Fruit fly (Drosophila melanogaster): Measurements from ENCODE around the gene Best4.

The Best4 gene

DNA sequence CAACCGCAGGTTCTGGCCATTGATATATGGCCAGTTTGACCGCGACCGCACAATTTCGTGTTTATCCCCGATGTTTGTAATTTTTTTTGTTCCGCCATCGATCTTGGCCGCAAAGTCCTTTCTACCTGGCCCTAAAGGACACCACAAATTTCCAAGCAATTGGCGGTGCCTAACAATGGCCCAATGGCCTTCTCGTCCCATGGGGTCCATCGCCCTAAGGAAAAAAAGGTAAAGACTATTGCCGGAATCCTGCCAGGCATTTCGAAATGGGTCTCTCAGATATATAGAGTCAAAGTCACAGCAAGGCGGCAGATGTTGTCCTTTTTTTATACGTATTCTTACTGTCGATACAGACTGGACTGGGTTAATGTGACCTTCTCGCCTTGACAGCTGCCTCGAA lies 36.7 kb upstream of the Best4 start:
- no peak for TF ChIP-seq dsf (GFP tag; optimal IDR thresholded peaks at IDR 0.05; ENCODE audit: borderline replicate concordance)
- TF ChIP-seq br (GFP tag; optimal IDR thresholded peaks at IDR 0.05): no peak
- no peak for TF ChIP-seq sv (GFP tag; optimal IDR thresholded peaks at IDR 0.05)
- TF ChIP-seq jim (GFP tag; optimal IDR thresholded peaks at IDR 0.05): no peak
- no peak for TF ChIP-seq Hr83 (GFP tag; optimal IDR thresholded peaks at IDR 0.05; ENCODE audit: poor library complexity, severe bottlenecking)
- no peak for TF ChIP-seq Jra (GFP tag; optimal IDR thresholded peaks at IDR 0.05)
- no peak for TF ChIP-seq ey (GFP tag; optimal IDR thresholded peaks at IDR 0.05)
- no peak for TF ChIP-seq rgr (GFP tag; optimal IDR thresholded peaks at IDR 0.05)
- TF ChIP-seq foxo (GFP tag; optimal IDR thresholded peaks at IDR 0.05): no peak
- no peak for TF ChIP-seq h (GFP tag; optimal IDR thresholded peaks at IDR 0.05)
- no peak for TF ChIP-seq GATAd (GFP tag; optimal IDR thresholded peaks at IDR 0.05)
- no peak for TF ChIP-seq Vsx2 (GFP tag; optimal IDR thresholded peaks at IDR 0.05; ENCODE audit: partially characterized antibody)
- TF ChIP-seq Myc (optimal IDR thresholded peaks at IDR 0.05): no peak
- TF ChIP-seq brk (GFP tag; optimal IDR thresholded peaks at IDR 0.05): no peak

DNA sequence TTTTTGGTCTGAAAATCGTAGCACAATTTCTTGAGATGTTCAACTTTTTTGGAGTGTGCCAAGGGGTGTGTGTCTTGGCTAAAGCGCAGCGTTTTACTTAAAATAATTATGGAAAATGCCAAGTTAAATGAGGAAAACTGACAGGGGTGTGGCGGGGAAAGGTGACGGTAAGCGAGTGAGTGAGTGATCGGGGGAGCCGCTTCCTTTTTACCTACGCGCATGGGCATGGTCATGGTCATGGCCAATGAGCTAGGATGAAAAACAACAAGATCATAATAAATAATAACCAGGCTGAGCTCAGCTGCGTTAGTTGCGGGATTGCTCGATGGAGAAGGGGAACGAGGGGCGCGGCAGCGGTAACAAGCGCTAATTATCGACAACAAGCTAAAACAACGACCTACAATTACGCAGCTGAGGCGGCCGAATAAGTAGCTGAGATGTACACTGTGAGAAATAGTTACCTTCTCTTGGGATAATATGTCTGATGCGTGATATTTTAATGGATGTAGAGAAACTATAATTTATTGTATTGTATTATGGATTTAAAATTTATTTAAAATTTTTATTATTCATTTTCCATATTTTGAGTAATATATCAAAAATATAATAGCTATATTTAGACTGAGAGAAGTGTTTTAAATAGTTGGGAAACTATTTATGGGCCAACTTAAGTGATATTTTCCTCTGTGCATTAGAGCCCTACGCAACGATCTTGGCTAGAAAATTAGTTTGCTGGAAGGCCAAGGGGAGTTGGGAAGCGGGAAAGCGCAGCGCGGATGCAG lies 34.3 kb upstream of the Best4 start:
- TF ChIP-seq br (GFP tag; optimal IDR thresholded peaks at IDR 0.05) (no peak), Hnf4 (GFP tag; optimal IDR thresholded peaks at IDR 0.05) (no peak), tai (GFP tag; optimal IDR thresholded peaks at IDR 0.05) (no peak), foxo (GFP tag; optimal IDR thresholded peaks at IDR 0.05) (peak in 1 of 2 experiments; percentile 4), pan (optimal IDR thresholded peaks at IDR 0.05) (no peak), brk (GFP tag; optimal IDR thresholded peaks at IDR 0.05) (no peak), CG9705 (GFP tag; optimal IDR thresholded peaks at IDR 0.05) (no peak), usp (GFP tag; optimal IDR thresholded peaks at IDR 0.05) (no peak), Sp1 (GFP tag; optimal IDR thresholded peaks at IDR 0.05) (peak; percentile 24), Mio (GFP tag; optimal IDR thresholded peaks at IDR 0.05) (no peak), Dif (GFP tag; optimal IDR thresholded peaks at IDR 0.05; ENCODE audit: partially characterized antibody) (no peak), woc (GFP tag; optimal IDR thresholded peaks at IDR 0.05) (no peak), dsf (GFP tag; optimal IDR thresholded peaks at IDR 0.05; ENCODE audit: borderline replicate concordance) (no peak), psq (GFP tag; optimal IDR thresholded peaks at IDR 0.05) (no peak), Dfd (GFP tag; optimal IDR thresholded peaks at IDR 0.05) (no peak), HLH106 (tag; optimal IDR thresholded peaks at IDR 0.05) (peak; percentile 7), ey (GFP tag; optimal IDR thresholded peaks at IDR 0.05) (no peak), dl (GFP tag; optimal IDR thresholded peaks at IDR 0.05; ENCODE audit: insufficient read depth in 1 of 2, partially characterized antibody in 2 of 2) (no peak), fru (GFP tag; optimal IDR thresholded peaks at IDR 0.05) (no peak), GATAd (GFP tag; optimal IDR thresholded peaks at IDR 0.05) (no peak), lola (GFP tag; optimal IDR thresholded peaks at IDR 0.05) (no peak)

DNA sequence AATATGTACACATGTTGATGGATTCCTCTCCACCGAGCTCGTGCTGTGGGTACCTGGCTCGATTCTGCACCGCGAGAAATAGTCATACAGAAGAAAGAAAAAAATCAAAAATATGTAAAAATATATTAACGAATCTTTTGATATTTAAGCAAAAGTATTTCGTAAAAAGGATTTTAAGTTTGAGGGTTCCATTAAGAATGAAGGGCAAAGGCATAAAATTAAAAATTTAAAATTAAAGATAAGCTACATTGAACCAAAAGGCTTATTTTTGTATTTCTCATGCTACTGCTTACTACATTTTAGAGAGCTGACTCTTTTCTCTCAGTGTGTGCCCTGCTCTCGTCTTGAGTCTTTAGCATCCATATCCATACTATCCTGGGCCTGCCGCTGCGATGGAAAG lies 32.1 kb upstream of the Best4 start:
- TF ChIP-seq dmrt93B (GFP tag; optimal IDR thresholded peaks at IDR 0.05): peak; percentile 9
- TF ChIP-seq Sp1 (GFP tag; optimal IDR thresholded peaks at IDR 0.05): peak; percentile 68
- no peak for TF ChIP-seq dl (GFP tag; optimal IDR thresholded peaks at IDR 0.05; ENCODE audit: insufficient read depth in 1 of 2, partially characterized antibody in 2 of 2)
- TF ChIP-seq Dfd (GFP tag; optimal IDR thresholded peaks at IDR 0.05): no peak
- TF ChIP-seq rgr (GFP tag; optimal IDR thresholded peaks at IDR 0.05): peak; percentile 42
- peak; percentile 42 for TF ChIP-seq fru (GFP tag; optimal IDR thresholded peaks at IDR 0.05)
- peak; percentile 21 for TF ChIP-seq h (GFP tag; optimal IDR thresholded peaks at IDR 0.05)
- peak; percentile 49 for TF ChIP-seq ey (GFP tag; optimal IDR thresholded peaks at IDR 0.05)
- no peak for TF ChIP-seq Myc (optimal IDR thresholded peaks at IDR 0.05)
- TF ChIP-seq Mio (GFP tag; optimal IDR thresholded peaks at IDR 0.05): no peak
- no peak for TF ChIP-seq sv (GFP tag; optimal IDR thresholded peaks at IDR 0.05)
- TF ChIP-seq Hnf4 (GFP tag; optimal IDR thresholded peaks at IDR 0.05): peak; percentile 12
- TF ChIP-seq lola (GFP tag; optimal IDR thresholded peaks at IDR 0.05): no peak
- peak; percentile 74 for TF ChIP-seq OdsH (GFP tag; optimal IDR thresholded peaks at IDR 0.05)
- TF ChIP-seq jim (GFP tag; optimal IDR thresholded peaks at IDR 0.05): no peak
- TF ChIP-seq foxo (GFP tag; optimal IDR thresholded peaks at IDR 0.05): peak in 1 of 2 experiments; percentile 38
- TF ChIP-seq CG32264 (GFP tag; optimal IDR thresholded peaks at IDR 0.05): no peak
- no peak for TF ChIP-seq dsf (GFP tag; optimal IDR thresholded peaks at IDR 0.05; ENCODE audit: borderline replicate concordance)
- peak; percentile 4 for TF ChIP-seq HLH106 (tag; optimal IDR thresholded peaks at IDR 0.05)
- TF ChIP-seq sage (GFP tag; optimal IDR thresholded peaks at IDR 0.05): peak; percentile 23
- no peak for TF ChIP-seq Abd-B (GFP tag; optimal IDR thresholded peaks at IDR 0.05)
- peak; percentile 11 for TF ChIP-seq woc (GFP tag; optimal IDR thresholded peaks at IDR 0.05)
- TF ChIP-seq Vsx2 (GFP tag; optimal IDR thresholded peaks at IDR 0.05; ENCODE audit: partially characterized antibody): no peak
- peak; percentile 25 for TF ChIP-seq br (GFP tag; optimal IDR thresholded peaks at IDR 0.05)
- no peak for TF ChIP-seq Dif (GFP tag; optimal IDR thresholded peaks at IDR 0.05; ENCODE audit: partially characterized antibody)
- no peak for TF ChIP-seq Rel (GFP tag; optimal IDR thresholded peaks at IDR 0.05)
- TF ChIP-seq Rel (tag; optimal IDR thresholded peaks at IDR 0.05): no peak
- no peak for TF ChIP-seq GATAd (GFP tag; optimal IDR thresholded peaks at IDR 0.05)
- TF ChIP-seq psq (GFP tag; optimal IDR thresholded peaks at IDR 0.05): peak; percentile 34

Data from whole organism, wandering third instar larva.